Worm (Caenorhabditis elegans) whole organism, L1 larva: ENCODE measurements around the gene his-18.

ENCODE experiments used
- fos-1 ChIP-seq: fragments of 150-350 bp; optimal IDR thresholded peaks from 2 replicates; lab custom pipeline; 2014; ENCODE audit warnings: missing biosample characterization, missing genetic modification characterization
- isw-1 ChIP-seq: fragments of 200-800 bp; sonication (Bioruptor generic); IDR thresholded peaks from 2 replicates; pipeline ENCODE4 v1.3.6; 2022; ENCODE audit warnings: missing genetic modification characterization, missing compliant biosample characterization
- lin-39 ChIP-seq: fragments of 150-350 bp; optimal IDR thresholded peaks from 2 replicates; lab custom pipeline; 2014; ENCODE audit warnings: missing biosample characterization, missing genetic modification reagents, missing genetic modification characterization
- lir-3 ChIP-seq: sonication (generic microtip); optimal IDR thresholded peaks from 2 replicates; lab custom pipeline; 2016; ENCODE audit warnings: mild to moderate bottlenecking, missing genetic modification characterization, moderate library complexity, missing compliant biosample characterization; ENCODE audit not compliant: poor library complexity
- nhr-12 ChIP-seq: sonication (generic microtip); optimal IDR thresholded peaks from 2 replicates; lab custom pipeline; 2017; ENCODE audit warnings: missing biosample characterization, missing genetic modification characterization
- nhr-237 ChIP-seq: fragments of 150-350 bp; optimal IDR thresholded peaks from 2 replicates; lab custom pipeline; 2014; ENCODE audit warnings: missing biosample characterization, missing genetic modification characterization
- pag-3 ChIP-seq: sonication (generic microtip); optimal IDR thresholded peaks from 2 replicates; lab custom pipeline; 2017; ENCODE audit warnings: missing genetic modification characterization, mild to moderate bottlenecking, missing compliant biosample characterization, antibody characterized with exemption, borderline replicate concordance; ENCODE audit not compliant: insufficient read depth
- snpc-4 ChIP-seq: fragments of 150-350 bp; optimal IDR thresholded peaks from 2 replicates; lab custom pipeline; 2014; ENCODE audit warnings: missing biosample characterization, missing genetic modification characterization
- tbx-2 ChIP-seq: sonication (generic microtip); optimal IDR thresholded peaks from 2 replicates; lab custom pipeline; 2016; ENCODE audit warnings: missing genetic modification characterization, missing compliant biosample characterization
- unc-62 ChIP-seq: fragments of 150-350 bp; optimal IDR thresholded peaks from 2 replicates; lab custom pipeline; 2014; ENCODE audit warnings: missing biosample characterization, missing genetic modification reagents, missing genetic modification characterization

ce11 chrV:8942437-8942978, 44.5 kb downstream of the his-18 start:
- TF ChIP-seq isw-1 (GFP tag; lab: Robert Waterston, UW) (no peak), tbx-2 (tag; lab: Kevin White, UChicago) (no peak), nhr-237 (tag; lab: Kevin White, UChicago) (no peak), pag-3 (tag; lab: Kevin White, UChicago) (no peak), lin-39 (tag; lab: Kevin White, UChicago) (no peak), fos-1 (no peak), nhr-12 (tag; lab: Kevin White, UChicago) (no peak), snpc-4 (tag; lab: Kevin White, UChicago) (no peak), unc-62 (GFP tag; lab: Kevin White, UChicago) (no peak), lir-3 (tag; lab: Kevin White, UChicago) (no peak)
